Worm (Caenorhabditis elegans) whole organism, L2 larva: ENCODE measurements around the gene B0395.3.

Experiments
- R02D3.7 ChIP-seq: fragments of 150-350 bp; optimal IDR thresholded peaks from 2 replicates; lab custom pipeline; 2014; ENCODE audit warnings: missing biosample characterization, missing genetic modification characterization
- ama-1 ChIP-seq: fragments of 150-350 bp; optimal IDR thresholded peaks from 2 replicates; lab custom pipeline; 2018; ENCODE audit warnings: inconsistent platforms
- ceh-16 ChIP-seq: fragments of 150-350 bp; optimal IDR thresholded peaks from 2 replicates; lab custom pipeline; 2014; ENCODE audit warnings: missing biosample characterization, missing genetic modification characterization
- crh-2 ChIP-seq: sonication (generic microtip); optimal IDR thresholded peaks from 2 replicates; lab custom pipeline; 2017; ENCODE audit warnings: missing biosample characterization, missing genetic modification characterization
- lsy-2 ChIP-seq, 2 experiments: fragments of 150-350 bp in 1 of 2; sonication (generic microtip) in 1 of 2; optimal IDR thresholded peaks; 2 replicates each; lab custom pipeline; 2014 to 2017; ENCODE audit warnings: missing biosample characterization in 2 of 2, missing genetic modification characterization in 2 of 2
- mab-5 ChIP-seq: fragments of 150-350 bp; optimal IDR thresholded peaks from 2 replicates; lab custom pipeline; 2014; ENCODE audit warnings: missing biosample characterization, missing genetic modification characterization
- mbf-1 ChIP-seq: sonication (generic microtip); optimal IDR thresholded peaks from 2 replicates; lab custom pipeline; 2017; ENCODE audit warnings: missing biosample characterization, missing genetic modification characterization
- nhr-11 ChIP-seq: fragments of 150-350 bp; optimal IDR thresholded peaks from 2 replicates; lab custom pipeline; 2014; ENCODE audit warnings: missing biosample characterization, missing genetic modification characterization
- nhr-21 ChIP-seq: fragments of 150-350 bp; optimal IDR thresholded peaks from 2 replicates; lab custom pipeline; 2014; ENCODE audit warnings: missing biosample characterization, missing genetic modification characterization
- nhr-25 ChIP-seq: fragments of 150-350 bp; sonication (generic microtip); optimal IDR thresholded peaks from 3 replicates; lab custom pipeline; 2014; ENCODE audit warnings: missing biosample characterization, missing genetic modification characterization
- nhr-6 ChIP-seq: fragments of 150-350 bp; optimal IDR thresholded peaks from 2 replicates; lab custom pipeline; 2014; ENCODE audit warnings: missing biosample characterization, missing genetic modification characterization
- sma-3 ChIP-seq: sonication (generic microtip); optimal IDR thresholded peaks from 2 replicates; lab custom pipeline; 2016; ENCODE audit warnings: missing genetic modification reagents, missing genetic modification characterization, missing compliant biosample characterization
- snpc-4 ChIP-seq: fragments of 150-350 bp; optimal IDR thresholded peaks from 2 replicates; lab custom pipeline; 2014; ENCODE audit warnings: missing biosample characterization, missing genetic modification characterization
- ztf-1 ChIP-seq: fragments of 200-800 bp; sonication (Bioruptor generic); conservative IDR thresholded peaks from 2 replicates; pipeline ENCODE4 v1.3.6; 2022; ENCODE audit warnings: missing genetic modification characterization, missing compliant biosample characterization
- ztf-4 ChIP-seq: fragments of 150-350 bp; optimal IDR thresholded peaks from 2 replicates; lab custom pipeline; 2014; ENCODE audit warnings: missing biosample characterization, missing genetic modification characterization

The B0395.3 gene

ce11 chrX:15992806-15993205 lies 47.3 kb downstream of the B0395.3 start:
- no peak for TF ChIP-seq R02D3.7 (tag; lab: Kevin White, UChicago)
- TF ChIP-seq sma-3 (GFP tag; lab: Kevin White, UChicago), result no peak
- no peak for TF ChIP-seq nhr-11 (tag; lab: Kevin White, UChicago)
- TF ChIP-seq nhr-6 (tag; lab: Kevin White, UChicago), result no peak
- no peak for TF ChIP-seq crh-2 (tag; lab: Kevin White, UChicago)
- no peak for TF ChIP-seq snpc-4
- no peak for TF ChIP-seq ztf-4
- TF ChIP-seq nhr-25 (tag; lab: Kevin White, UChicago), result no peak
- TF ChIP-seq lsy-2 (tag; optimal IDR thresholded peaks at IDR 0.05; lab: Kevin White, UChicago), result no peak
- no peak for TF ChIP-seq ceh-16 (tag; lab: Kevin White, UChicago)
- TF ChIP-seq ama-1 (lab: Kevin White, UChicago), result no peak
- no peak for TF ChIP-seq nhr-21 (tag; lab: Kevin White, UChicago)
- TF ChIP-seq mbf-1 (tag; lab: Kevin White, UChicago), result no peak

- TF ChIP-seq nhr-25 (tag; lab: Kevin White, UChicago), result no peak
- no peak for TF ChIP-seq mab-5
- TF ChIP-seq ztf-1 (GFP tag; lab: Robert Waterston, UW), result no peak
Measured at ce11 chrX:15988577-15988976, 51.5 kb downstream of the B0395.3 start.
